Fruit fly (Drosophila melanogaster) whole organism, embryonic: ENCODE measurements around the gene mei-218.

Experiments
- CG18262 ChIP-seq: fragments of 200-800 bp; optimal IDR thresholded peaks from 3 replicates; lab custom pipeline; 2019; ENCODE audit warnings: missing biosample characterization, mild to moderate bottlenecking, missing genetic modification characterization, moderate library complexity
- CG4424 ChIP-seq: fragments of 200-800 bp; sonication (Bioruptor generic); optimal IDR thresholded peaks from 3 replicates; lab custom pipeline; 2016; ENCODE audit warnings: missing biosample characterization, missing genetic modification characterization
- CG6854 ChIP-seq: fragments of 200-800 bp; sonication (Bioruptor generic); optimal IDR thresholded peaks from 3 replicates; lab custom pipeline; 2017; ENCODE audit warnings: missing biosample characterization, mild to moderate bottlenecking, missing genetic modification characterization
- Hr39 ChIP-seq: fragments of >200 bp; optimal IDR thresholded peaks from 2 replicates; lab custom pipeline; 2017
- h ChIP-seq: fragments of >200 bp; optimal IDR thresholded peaks from 2 replicates; lab custom pipeline; 2017

- no peak for TF ChIP-seq CG18262 (tag; lab: Kevin White, UChicago)
- no peak for TF ChIP-seq Hr39 (lab: Kevin White, UChicago)
- no peak for TF ChIP-seq h
- no peak for TF ChIP-seq CG4424 (GFP tag; lab: Kevin White, UChicago)
- TF ChIP-seq CG6854 (GFP tag; lab: Kevin White, UChicago), result no peak
Observed at dm6 chrX:17093900-17094446, 48.8 kb downstream of the mei-218 start.
